Fruit fly (Drosophila melanogaster) whole organism, prepupa: Measurements from ENCODE around the gene CG34376.

Source experiments
- Blimp-1 ChIP-seq: fragments of 200-800 bp; sonication (Bioruptor generic); optimal IDR thresholded peaks from 3 replicates; lab custom pipeline; 2017; ENCODE audit warnings: missing biosample characterization, missing genetic modification characterization, mild to moderate bottlenecking, moderate library complexity, missing genetic modification reagents
- CG10631 ChIP-seq: fragments of 200-800 bp; sonication (Bioruptor generic); optimal IDR thresholded peaks from 2 replicates; lab custom pipeline; 2016; ENCODE audit warnings: missing biosample characterization, missing genetic modification characterization
- CG11902 ChIP-seq: fragments of 200-800 bp; sonication (Bioruptor generic); optimal IDR thresholded peaks from 3 replicates; lab custom pipeline; 2016; ENCODE audit warnings: missing biosample characterization, missing genetic modification characterization
- CG15336 ChIP-seq: fragments of 200-800 bp; sonication (Bioruptor generic); IDR thresholded peaks from 2 replicates; pipeline ENCODE4 v1.3.6; 2022; ENCODE audit warnings: missing biosample characterization, missing genetic modification characterization
- CG16779 ChIP-seq: fragments of 200-800 bp; sonication (Bioruptor generic); optimal IDR thresholded peaks from 3 replicates; lab custom pipeline; 2017; ENCODE audit warnings: missing biosample characterization, mild to moderate bottlenecking, missing genetic modification characterization
- CG3032 ChIP-seq: fragments of 200-800 bp; optimal IDR thresholded peaks from 2 replicates; lab custom pipeline; 2019; ENCODE audit warnings: missing biosample characterization, mild to moderate bottlenecking, missing genetic modification characterization, moderate library complexity
- CG32006 ChIP-seq: fragments of 200-800 bp; sonication (Bioruptor generic); optimal IDR thresholded peaks from 3 replicates; lab custom pipeline; 2017; ENCODE audit warnings: missing biosample characterization, mild to moderate bottlenecking, missing genetic modification characterization
- CG6163 ChIP-seq: fragments of 200-800 bp; sonication (Bioruptor generic); IDR thresholded peaks from 3 replicates; pipeline ENCODE4 v1.3.6; 2022; ENCODE audit warnings: missing biosample characterization, missing genetic modification characterization
- CG6808 ChIP-seq: fragments of 200-800 bp; sonication (Bioruptor generic); optimal IDR thresholded peaks from 3 replicates; lab custom pipeline; 2017; ENCODE audit warnings: missing biosample characterization, missing genetic modification characterization, mild to moderate bottlenecking, moderate library complexity, missing genetic modification reagents
- CG7368 ChIP-seq: fragments of 200-800 bp; sonication (Bioruptor generic); optimal IDR thresholded peaks from 3 replicates; lab custom pipeline; 2016; ENCODE audit warnings: missing biosample characterization, missing genetic modification characterization
- CG8119 ChIP-seq: fragments of 200-800 bp; sonication (Bioruptor generic); IDR thresholded peaks from 3 replicates; pipeline ENCODE4 v1.3.6; 2022; ENCODE audit warnings: missing biosample characterization, missing genetic modification characterization
- CG8319 ChIP-seq: fragments of 200-800 bp; sonication (Bioruptor generic); optimal IDR thresholded peaks from 3 replicates; lab custom pipeline; 2016; ENCODE audit warnings: missing biosample characterization, missing genetic modification characterization
- CG8632 ChIP-seq: fragments of 200-800 bp; sonication (Bioruptor generic); optimal IDR thresholded peaks from 3 replicates; lab custom pipeline; 2016; ENCODE audit warnings: missing biosample characterization, missing genetic modification characterization
- Eip78C ChIP-seq: fragments of 200-800 bp; sonication (Bioruptor generic); peaks from one replicate; lab custom pipeline; 2016; ENCODE audit warnings: missing biosample characterization, missing genetic modification characterization
- Ets21C ChIP-seq: fragments of 200-800 bp; sonication (Bioruptor generic); optimal IDR thresholded peaks from 3 replicates; lab custom pipeline; 2016; ENCODE audit warnings: missing biosample characterization, missing genetic modification characterization
- Ets96B ChIP-seq: fragments of 200-800 bp; optimal IDR thresholded peaks from 2 replicates; lab custom pipeline; 2019; ENCODE audit warnings: missing biosample characterization, mild to moderate bottlenecking, missing genetic modification characterization, moderate library complexity
- Gug ChIP-seq: fragments of 200-800 bp; sonication (Bioruptor generic); IDR thresholded peaks from 2 replicates; pipeline ENCODE4 v1.3.6; 2022; ENCODE audit warnings: missing biosample characterization, missing genetic modification characterization
- Hr4 ChIP-seq: fragments of 200-800 bp; sonication (Bioruptor generic); optimal IDR thresholded peaks from 3 replicates; lab custom pipeline; 2016; ENCODE audit warnings: missing biosample characterization, missing genetic modification characterization
- Met ChIP-seq: fragments of 200-800 bp; sonication (Bioruptor generic); optimal IDR thresholded peaks from 3 replicates; lab custom pipeline; 2016; ENCODE audit warnings: missing biosample characterization, missing genetic modification characterization
- Smox ChIP-seq: fragments of 200-800 bp; sonication (Bioruptor generic); optimal IDR thresholded peaks from 3 replicates; lab custom pipeline; 2016; ENCODE audit warnings: missing biosample characterization, missing genetic modification characterization
- Sox14 ChIP-seq: fragments of 200-800 bp; sonication (Bioruptor generic); optimal IDR thresholded peaks from 3 replicates; lab custom pipeline; 2016; ENCODE audit warnings: missing biosample characterization, missing genetic modification characterization
- dsx ChIP-seq: fragments of 200-800 bp; optimal IDR thresholded peaks from 3 replicates; lab custom pipeline; 2019; ENCODE audit warnings: missing biosample characterization, mild to moderate bottlenecking, missing genetic modification characterization, moderate library complexity; ENCODE audit not compliant: poor library complexity, severe bottlenecking
- eg ChIP-seq: fragments of 200-800 bp; sonication (Bioruptor generic); IDR thresholded peaks from 3 replicates; pipeline ENCODE4 v1.3.6; 2022; ENCODE audit warnings: missing biosample characterization, missing genetic modification characterization
- esn ChIP-seq: fragments of 200-800 bp; sonication (Bioruptor generic); optimal IDR thresholded peaks from 2 replicates; lab custom pipeline; 2016; ENCODE audit warnings: missing biosample characterization, mild to moderate bottlenecking, missing genetic modification characterization, moderate library complexity
- fd59A ChIP-seq: fragments of 200-800 bp; sonication (Bioruptor generic); optimal IDR thresholded peaks from 2 replicates; lab custom pipeline; 2017; ENCODE audit warnings: missing biosample characterization, mild to moderate bottlenecking, missing genetic modification characterization, missing genetic modification reagents
- fkh ChIP-seq: fragments of 200-800 bp; sonication (Bioruptor generic); optimal IDR thresholded peaks from 3 replicates; lab custom pipeline; 2017; ENCODE audit warnings: missing biosample characterization, mild to moderate bottlenecking, missing genetic modification characterization, moderate library complexity
- lz ChIP-seq: fragments of 200-800 bp; sonication (Bioruptor generic); optimal IDR thresholded peaks from 3 replicates; lab custom pipeline; 2016; ENCODE audit warnings: missing biosample characterization, missing genetic modification characterization
- net ChIP-seq: fragments of 200-800 bp; sonication (Bioruptor generic); optimal IDR thresholded peaks from 3 replicates; lab custom pipeline; 2016; ENCODE audit warnings: missing biosample characterization, missing genetic modification characterization
- salr ChIP-seq, 2 experiments: fragments of 200-800 bp; sonication (Bioruptor generic); optimal IDR thresholded peaks; 3 replicates each; lab custom pipeline; 2016 to 2018; ENCODE audit warnings: missing biosample characterization in 2 of 2, missing genetic modification characterization in 2 of 2, mild to moderate bottlenecking in 1 of 2
- spab ChIP-seq: fragments of 200-800 bp; sonication (Bioruptor generic); optimal IDR thresholded peaks from 2 replicates; lab custom pipeline; 2017; ENCODE audit warnings: missing biosample characterization, mild to moderate bottlenecking, missing genetic modification characterization, missing genetic modification reagents
- svp ChIP-seq: fragments of 200-800 bp; sonication (Bioruptor generic); peaks from one replicate; lab custom pipeline; 2016; ENCODE audit warnings: missing biosample characterization, missing genetic modification characterization
- topi ChIP-seq: fragments of 200-800 bp; sonication (Bioruptor generic); optimal IDR thresholded peaks from 3 replicates; lab custom pipeline; 2016; ENCODE audit warnings: missing biosample characterization, missing genetic modification characterization
- vri ChIP-seq: fragments of 200-800 bp; sonication (Bioruptor generic); optimal IDR thresholded peaks from 3 replicates; lab custom pipeline; 2016; ENCODE audit warnings: missing biosample characterization, mild to moderate bottlenecking, missing genetic modification characterization

The CG34376 gene

DNA sequence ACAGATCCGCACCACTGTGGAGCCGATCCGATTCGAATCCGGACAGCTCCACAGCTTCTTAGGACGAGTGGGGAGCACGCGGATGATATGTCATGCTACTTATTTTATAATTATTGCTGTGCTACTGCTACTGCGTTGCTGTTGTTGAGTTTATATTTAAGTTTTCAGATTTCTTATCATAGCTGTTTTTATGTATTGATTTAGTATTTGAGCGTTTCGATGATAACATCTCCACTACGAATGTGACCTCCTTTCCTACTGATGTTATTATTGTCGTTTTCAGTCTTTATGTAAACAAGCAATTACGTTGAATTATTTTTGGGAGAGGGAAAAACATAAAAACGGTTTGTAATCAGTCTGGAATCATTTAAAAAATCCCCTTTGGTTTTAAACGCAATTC is 8.1 kb downstream of the CG34376 start:
- no peak for TF ChIP-seq net (GFP tag; lab: Kevin White, UChicago)
- TF ChIP-seq Eip78C: peak; percentile 15
- TF ChIP-seq fkh (GFP tag; lab: Kevin White, UChicago): peak; percentile 25

DNA sequence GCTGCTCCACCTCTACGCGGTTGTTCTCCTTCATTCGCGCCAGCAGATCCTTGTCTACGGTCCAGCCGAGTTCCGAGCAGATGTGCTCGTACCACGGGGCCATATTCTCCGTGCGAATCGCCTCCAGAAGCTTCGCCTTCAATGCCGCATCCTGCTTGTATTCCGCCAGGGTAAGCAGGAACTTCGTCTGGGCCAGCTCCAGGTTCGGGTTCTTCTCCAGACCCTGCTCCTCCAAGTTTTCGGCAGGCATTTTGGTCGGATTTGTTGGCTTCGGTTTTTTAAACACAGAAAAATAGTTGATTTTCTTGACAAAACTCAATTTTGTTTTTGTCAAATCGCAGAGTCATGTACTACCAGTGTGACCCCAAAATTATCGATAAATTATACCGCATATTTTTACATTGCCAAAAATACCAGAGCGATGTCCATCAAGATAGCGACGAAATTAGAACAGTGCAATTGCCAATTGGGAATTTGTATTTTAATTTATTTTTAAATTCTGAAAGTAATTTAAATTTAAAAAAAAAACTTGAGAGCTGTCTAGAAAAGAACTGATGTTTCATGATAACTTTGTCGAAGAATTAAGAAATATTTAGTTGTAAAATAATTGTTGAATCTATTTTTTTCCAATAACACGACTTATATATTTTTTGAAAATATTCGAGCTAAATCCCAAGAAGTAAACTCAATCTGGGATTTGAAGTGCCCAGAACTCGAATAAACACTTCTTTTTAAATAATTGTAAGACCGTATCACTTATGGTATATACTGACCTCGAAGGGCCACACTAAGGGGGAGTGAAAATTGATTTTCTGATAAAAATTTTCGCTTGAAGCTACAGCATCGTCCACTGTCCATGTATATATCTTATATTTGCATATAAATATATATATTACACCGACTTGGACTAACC is 14.0 kb downstream of the CG34376 start, which contains the start of the genes Rpn7 and AP-2mu:
Gene Rpn7, minus strand, starts transcription at position 382 of the 913 bp plus-strand sequence.
Gene AP-2mu, plus strand, starts transcription at position 783 of the 913 bp plus-strand sequence.
- TF ChIP-seq CG8319 (GFP tag; lab: Kevin White, UChicago) (no peak), esn (GFP tag; lab: Kevin White, UChicago) (peak; percentile 12), CG10631 (peak; percentile 21), topi (GFP tag; lab: Kevin White, UChicago) (peak; percentile 7), Eip78C (peak; percentile 21), svp (peak; percentile 73), Ets21C (GFP tag; lab: Kevin White, UChicago) (no peak)

DNA sequence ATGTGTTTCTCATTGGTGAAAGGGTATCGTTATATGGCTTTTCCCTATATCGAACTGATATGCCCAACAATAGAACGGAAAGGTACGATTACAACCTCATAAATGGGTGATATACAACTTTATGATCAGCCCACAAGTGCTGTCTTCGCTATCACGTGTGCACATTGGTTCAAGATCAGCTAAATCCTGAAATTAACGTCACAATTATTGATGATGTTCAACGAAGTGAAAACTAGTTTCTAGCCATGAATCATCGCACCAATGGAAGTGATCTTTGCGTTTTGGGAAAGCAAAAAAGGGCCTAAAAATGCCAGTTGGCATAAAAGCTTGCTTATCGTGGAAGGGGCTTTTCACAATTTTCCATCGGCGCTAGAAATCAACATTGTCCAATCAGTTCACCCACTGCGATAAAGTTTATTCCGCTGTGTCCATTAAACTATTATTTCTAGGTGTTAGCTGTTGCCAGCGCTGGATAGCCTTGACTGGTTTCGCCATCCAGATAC is 16.8 kb downstream of the CG34376 start, which contains the start of gene CG7054:
Gene CG7054, plus strand, starts transcription at position 375 of the 503 bp plus-strand sequence.
- TF ChIP-seq eg (GFP tag; lab: Robert Waterston, UW) (no peak), CG8119 (GFP tag; lab: Robert Waterston, UW) (no peak), dsx (GFP tag; lab: Kevin White, UChicago) (no peak), CG6808 (no peak), esn (GFP tag; lab: Kevin White, UChicago) (peak; percentile 40), CG16779 (tag; lab: Kevin White, UChicago) (no peak), CG32006 (no peak), vri (no peak), CG8632 (no peak), Met (GFP tag; lab: Kevin White, UChicago) (no peak), Hr4 (GFP tag; lab: Kevin White, UChicago) (no peak), CG11902 (GFP tag; lab: Kevin White, UChicago) (no peak), Eip78C (peak; percentile 76), spab (no peak), Ets96B (tag; lab: Kevin White, UChicago) (no peak), Smox (GFP tag; lab: Kevin White, UChicago) (no peak), CG8319 (GFP tag; lab: Kevin White, UChicago) (no peak), salr (GFP tag; optimal IDR thresholded peaks at IDR 0.05; lab: Kevin White, UChicago) (no peak), topi (GFP tag; lab: Kevin White, UChicago) (no peak), Sox14 (GFP tag; lab: Kevin White, UChicago) (peak; percentile 19), Blimp-1 (no peak), Gug (GFP tag; lab: Robert Waterston, UW) (0 out of 2 replicates have a peak, but pooled peaks have one; percentile 13), CG7368 (GFP tag; lab: Kevin White, UChicago) (no peak), CG3032 (no peak), fd59A (no peak), CG15336 (GFP tag; lab: Robert Waterston, UW) (no peak), lz (GFP tag; lab: Kevin White, UChicago) (no peak)

DNA sequence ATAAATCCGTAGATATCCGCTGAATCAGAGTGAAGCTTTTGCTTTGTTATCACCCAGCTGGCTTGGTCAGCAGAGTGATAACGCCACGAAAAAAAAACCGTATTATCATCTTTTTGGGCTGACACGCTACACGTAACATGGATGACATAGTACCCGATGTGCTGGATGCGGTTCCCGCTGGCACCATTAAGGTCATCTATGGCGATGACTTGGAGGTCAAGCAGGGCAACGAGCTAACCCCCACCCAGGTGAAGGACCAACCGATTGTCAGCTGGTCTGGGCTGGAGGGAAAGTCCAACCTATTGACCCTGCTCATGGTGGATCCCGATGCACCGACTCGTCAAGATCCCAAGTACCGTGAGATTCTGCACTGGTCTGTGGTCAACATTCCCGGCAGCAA is 17.2 kb downstream of the CG34376 start:
- TF ChIP-seq CG6163 (GFP tag; lab: Robert Waterston, UW) (no peak), vri (peak; percentile 32), svp (peak; percentile 97)
